Worm (Caenorhabditis elegans): ENCODE measurements around the gene ZC250.5.

ZC250.5 gene

ce11 chrV:5844349-5844760, 38.8 kb downstream of the ZC250.5 start (continued):
- TF ChIP-seq hmg-11 (tag; optimal IDR thresholded peaks at IDR 0.05) (no peak), ZK546.5 (tag; optimal IDR thresholded peaks at IDR 0.05) (no peak), daf-12 (tag; optimal IDR thresholded peaks at IDR 0.05) (no peak), ceh-82 (tag; optimal IDR thresholded peaks at IDR 0.05) (no peak), mml-1 (tag; optimal IDR thresholded peaks at IDR 0.05) (peak; percentile 2), nhr-23 (tag; optimal IDR thresholded peaks at IDR 0.05) (peak; percentile 82), nfya-1 (tag; optimal IDR thresholded peaks at IDR 0.05; ENCODE audit: insufficient read depth) (peak; percentile 72), lsy-12 (tag; optimal IDR thresholded peaks at IDR 0.05) (no peak), ceh-9 (tag; optimal IDR thresholded peaks at IDR 0.05) (no peak)

ce11 chrV:5845162-5845561, 39.6 kb downstream of the ZC250.5 start:
- no peak for TF ChIP-seq tbx-2 (tag; optimal IDR thresholded peaks at IDR 0.05)
- no peak for TF ChIP-seq ztf-11 (tag; optimal IDR thresholded peaks at IDR 0.05)
- no peak for TF ChIP-seq ceh-28 (tag; optimal IDR thresholded peaks at IDR 0.05)
- no peak for TF ChIP-seq mdl-1 (tag; optimal IDR thresholded peaks at IDR 0.05)
- TF ChIP-seq ZK546.5 (tag; optimal IDR thresholded peaks at IDR 0.05), result no peak
- TF ChIP-seq nhr-11 (tag; optimal IDR thresholded peaks at IDR 0.05), result no peak
- TF ChIP-seq R02D3.7 (tag; optimal IDR thresholded peaks at IDR 0.05), result no peak
- no peak for TF ChIP-seq mml-1 (tag; optimal IDR thresholded peaks at IDR 0.05)
- TF ChIP-seq ceh-82 (tag; optimal IDR thresholded peaks at IDR 0.05), result no peak
- TF ChIP-seq egl-27 (tag; optimal IDR thresholded peaks at IDR 0.05), result no peak
- no peak for TF ChIP-seq nhr-77 (tag; optimal IDR thresholded peaks at IDR 0.05)
- TF ChIP-seq nhr-23 (tag; optimal IDR thresholded peaks at IDR 0.05), result peak; percentile 11
- no peak for TF ChIP-seq elt-3 (tag; optimal IDR thresholded peaks at IDR 0.05)
- TF ChIP-seq daf-12 (tag; optimal IDR thresholded peaks at IDR 0.05), result no peak
- peak; percentile 14 for TF ChIP-seq nhr-25 (tag; optimal IDR thresholded peaks at IDR 0.05)
- TF ChIP-seq nhr-12 (tag; optimal IDR thresholded peaks at IDR 0.05), result no peak
- no peak for TF ChIP-seq sea-2 (GFP tag; optimal IDR thresholded peaks at IDR 0.05)
- no peak for TF ChIP-seq lin-15B (tag; optimal IDR thresholded peaks at IDR 0.05)
- no peak for TF ChIP-seq nfya-1 (tag; optimal IDR thresholded peaks at IDR 0.05; ENCODE audit: insufficient read depth)
- no peak for TF ChIP-seq nhr-28 (tag; optimal IDR thresholded peaks at IDR 0.05)
- TF ChIP-seq unc-39 (tag; optimal IDR thresholded peaks at IDR 0.05), result no peak
- no peak for TF ChIP-seq eor-1 (tag; optimal IDR thresholded peaks at IDR 0.05)
- no peak for TF ChIP-seq zag-1 (tag; optimal IDR thresholded peaks at IDR 0.05)
- peak; percentile 13 for TF ChIP-seq lsy-12 (tag; optimal IDR thresholded peaks at IDR 0.05)
- no peak for TF ChIP-seq lin-39 (tag; optimal IDR thresholded peaks at IDR 0.05)
- no peak for TF ChIP-seq hmg-11 (tag; optimal IDR thresholded peaks at IDR 0.05)
- TF ChIP-seq pha-4 (tag; optimal IDR thresholded peaks at IDR 0.05), result no peak
- no peak for TF ChIP-seq ceh-9 (tag; optimal IDR thresholded peaks at IDR 0.05)
- no peak for TF ChIP-seq pqm-1 (tag; optimal IDR thresholded peaks at IDR 0.05)
- peak; percentile 19 for TF ChIP-seq snpc-4 (tag; optimal IDR thresholded peaks at IDR 0.05)

DNA sequence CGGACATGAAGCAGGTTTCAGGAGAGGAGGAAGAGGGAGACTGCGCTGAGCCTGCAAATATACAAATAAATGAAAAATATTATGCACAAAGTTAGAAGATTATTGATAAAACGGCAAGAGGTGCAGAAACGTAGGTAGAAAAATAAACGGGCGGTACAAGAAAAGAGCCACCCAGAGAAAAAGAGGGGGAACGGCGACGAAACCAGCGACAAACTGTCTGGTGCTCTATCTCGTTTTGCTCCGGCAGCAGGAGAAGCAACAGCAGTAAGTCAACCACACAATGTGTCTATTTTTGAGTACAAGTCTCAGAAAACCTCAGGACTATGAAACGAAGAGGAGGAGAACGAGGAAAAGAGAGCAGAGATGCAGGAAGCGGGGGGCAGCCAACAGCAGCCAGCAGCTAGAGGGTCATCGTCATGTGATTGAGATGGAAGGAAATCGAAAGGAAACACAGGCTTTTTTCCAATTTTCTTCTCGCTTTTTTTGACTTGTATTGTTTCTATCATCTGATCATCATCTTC, 40.2 kb downstream of the ZC250.5 start, which contains the start of gene F26F12.3:
Gene F26F12.3, minus strand, starts transcription at position 51 of the 521 bp plus-strand sequence.
- TF ChIP-seq ceh-28 (tag; optimal IDR thresholded peaks at IDR 0.05), result no peak
- TF ChIP-seq nhr-77 (tag; optimal IDR thresholded peaks at IDR 0.05), result no peak
- no peak for TF ChIP-seq nhr-237 (tag; optimal IDR thresholded peaks at IDR 0.05)
- TF ChIP-seq skn-1 (tag; optimal IDR thresholded peaks at IDR 0.05), result peak; percentile 19
- TF ChIP-seq jun-1 (tag; optimal IDR thresholded peaks at IDR 0.05), result peak; percentile 3
- peak; percentile 77 for TF ChIP-seq pqm-1 (tag; optimal IDR thresholded peaks at IDR 0.05)
- peak; percentile 66 for TF ChIP-seq fkh-10 (GFP tag; optimal IDR thresholded peaks at IDR 0.05)
- TF ChIP-seq fkh-2 (tag; optimal IDR thresholded peaks at IDR 0.05), result no peak
- peak; percentile 82 for TF ChIP-seq lin-39 (tag; optimal IDR thresholded peaks at IDR 0.05)
- TF ChIP-seq pha-4 (tag; optimal IDR thresholded peaks at IDR 0.05), result peak; percentile 89
- TF ChIP-seq aly-2 (tag; optimal IDR thresholded peaks at IDR 0.05), result no peak
- TF ChIP-seq elt-2 (tag; optimal IDR thresholded peaks at IDR 0.05), result peak; percentile 88
- peak; percentile 55 for TF ChIP-seq egl-5 (tag; optimal IDR thresholded peaks at IDR 0.05)
- TF ChIP-seq ama-1 (optimal IDR thresholded peaks at IDR 0.05), result peak; percentile 25
- TF ChIP-seq lin-15B (tag; optimal IDR thresholded peaks at IDR 0.05), result peak; percentile 8
- TF ChIP-seq nfya-1 (tag; optimal IDR thresholded peaks at IDR 0.05; ENCODE audit: insufficient read depth), result peak; percentile 77
- TF ChIP-seq nhr-25 (tag; optimal IDR thresholded peaks at IDR 0.05), result no peak
- TF ChIP-seq nhr-11 (tag; optimal IDR thresholded peaks at IDR 0.05), result peak; percentile 47
- peak; percentile 10 for TF ChIP-seq snpc-4 (tag; optimal IDR thresholded peaks at IDR 0.05)
- peak; percentile 74 for TF ChIP-seq hmg-11 (tag; optimal IDR thresholded peaks at IDR 0.05)
- peak; percentile 30 for TF ChIP-seq lsy-12 (tag; optimal IDR thresholded peaks at IDR 0.05)
- no peak for TF ChIP-seq nhr-28 (tag; optimal IDR thresholded peaks at IDR 0.05)
- peak; percentile 47 for TF ChIP-seq tbx-2 (tag; optimal IDR thresholded peaks at IDR 0.05)

Data from whole organism, L3 larva.